Worm (Caenorhabditis elegans): ENCODE measurements around the gene ugt-11.

ce11 chrV:4847424-4847823, 47.4 kb downstream of the ugt-11 start, which contains the start of gene abhd-5.1:
- TF ChIP-seq cog-1 (tag; optimal IDR thresholded peaks at IDR 0.05) (no peak), ref-1 (GFP tag; conservative IDR thresholded peaks at IDR 0.05) (no peak)

Measured in whole organism, midembryonic.